Worm (Caenorhabditis elegans) whole organism, young adult: Measurements from ENCODE around the gene F21A3.11.

ENCODE experiments used
- C17E4.6 ChIP-seq: fragments of 200-800 bp; sonication (Bioruptor generic); IDR thresholded peaks from 2 replicates; pipeline ENCODE4 v1.3.6; 2022; ENCODE audit warnings: missing genetic modification reagents, missing genetic modification characterization, missing compliant biosample characterization
- F39B2.1 ChIP-seq: fragments of 200-800 bp; sonication (Bioruptor generic); IDR thresholded peaks from 2 replicates; pipeline ENCODE4 v1.3.6; 2022; ENCODE audit warnings: missing genetic modification reagents, missing genetic modification characterization, missing compliant biosample characterization
- akir-1 ChIP-seq: fragments of 200-800 bp; sonication (Bioruptor generic); optimal IDR thresholded peaks from 2 replicates; lab custom pipeline; 2018; ENCODE audit warnings: mild to moderate bottlenecking, missing genetic modification characterization, moderate library complexity, missing compliant biosample characterization
- attf-5 ChIP-seq: fragments of 200-800 bp; sonication (Bioruptor generic); optimal IDR thresholded peaks from 2 replicates; lab custom pipeline; 2018; ENCODE audit warnings: mild to moderate bottlenecking, missing genetic modification characterization, missing compliant biosample characterization
- efl-1 ChIP-seq: fragments of 150-350 bp; optimal IDR thresholded peaks from 2 replicates; lab custom pipeline; 2014; ENCODE audit warnings: missing biosample characterization, missing genetic modification reagents, missing genetic modification characterization
- ets-4 ChIP-seq: fragments of 200-800 bp; sonication (Bioruptor generic); optimal IDR thresholded peaks from 2 replicates; lab custom pipeline; 2018; ENCODE audit warnings: mild to moderate bottlenecking, missing genetic modification characterization, missing compliant biosample characterization
- hlh-26 ChIP-seq: fragments of 200-800 bp; sonication (Bioruptor generic); conservative IDR thresholded peaks from 2 replicates; pipeline ENCODE4 v1.3.6; 2022; ENCODE audit warnings: missing genetic modification reagents, missing genetic modification characterization, missing compliant biosample characterization
- mes-4 ChIP-seq: sonication (generic microtip); optimal IDR thresholded peaks from 2 replicates; lab custom pipeline; 2016; ENCODE audit warnings: missing genotype, missing genetic modification characterization, missing compliant biosample characterization
- pha-4 ChIP-seq: fragments of 150-350 bp; sonication (generic microtip); optimal IDR thresholded peaks from 2 replicates; lab custom pipeline; 2014; ENCODE audit warnings: missing biosample characterization, missing genetic modification reagents, missing genetic modification characterization
- snpc-4 ChIP-seq, 5 experiments: fragments of 150-350 bp in 1 of 5; sonication (generic microtip) in 4 of 5; optimal IDR thresholded peaks; 2 replicates each; lab custom pipeline; 2014 to 2018; ENCODE audit warnings: missing genetic modification characterization in 5 of 5, missing biosample characterization in 3 of 5, antibody characterized with exemption in 2 of 5, mild to moderate bottlenecking in 2 of 5, missing compliant biosample characterization in 2 of 5, missing genotype in 2 of 5, moderate library complexity in 2 of 5, missing genetic modification reagents in 1 of 5
- unc-62 ChIP-seq: fragments of 150-350 bp; optimal IDR thresholded peaks from 2 replicates; lab custom pipeline; 2014; ENCODE audit warnings: missing biosample characterization, missing genetic modification reagents, missing genetic modification characterization
- ztf-26 ChIP-seq: sonication (generic microtip); optimal IDR thresholded peaks from 2 replicates; lab custom pipeline; 2017; ENCODE audit warnings: missing genetic modification characterization, missing compliant biosample characterization
- ztf-28 ChIP-seq: fragments of 200-800 bp; sonication (Bioruptor generic); IDR thresholded peaks from 2 replicates; pipeline ENCODE4 v1.3.6; 2022; ENCODE audit warnings: missing genetic modification reagents, missing genetic modification characterization, missing compliant biosample characterization
- ztf-3 ChIP-seq: fragments of 200-800 bp; sonication (Bioruptor generic); optimal IDR thresholded peaks from 2 replicates; lab custom pipeline; 2018; ENCODE audit warnings: mild to moderate bottlenecking, missing genetic modification characterization, missing compliant biosample characterization

ce11 chrV:15521920-15522319 is 11.1 kb downstream of the F21A3.11 start, which contains the start of gene lgc-31:
- no peak for TF ChIP-seq unc-62
- TF ChIP-seq ztf-26, result no peak
- TF ChIP-seq mes-4, result no peak
- TF ChIP-seq akir-1 (GFP tag; lab: Kevin White, UChicago), result no peak
- no peak for TF ChIP-seq snpc-4 (GFP tag; optimal IDR thresholded peaks at IDR 0.05; lab: Kevin White, UChicago)
- TF ChIP-seq snpc-4 (tag; optimal IDR thresholded peaks at IDR 0.05; lab: Kevin White, UChicago), result no peak
- TF ChIP-seq C17E4.6 (GFP tag; lab: Robert Waterston, UW), result no peak
- TF ChIP-seq ets-4 (GFP tag; lab: Kevin White, UChicago), result no peak
- TF ChIP-seq attf-5 (GFP tag; lab: Kevin White, UChicago), result no peak
- no peak for TF ChIP-seq ztf-3 (GFP tag; lab: Kevin White, UChicago)
- TF ChIP-seq efl-1 (GFP tag; lab: Kevin White, UChicago), result no peak
- TF ChIP-seq ztf-28 (GFP tag; lab: Robert Waterston, UW), result no peak
- no peak for TF ChIP-seq pha-4 (tag; lab: Kevin White, UChicago)
- no peak for TF ChIP-seq F39B2.1 (GFP tag; lab: Robert Waterston, UW)
- no peak for TF ChIP-seq hlh-26
